Fruit fly (Drosophila melanogaster) whole organism, pupa: ENCODE results near the gene Nup205.

Experiments used
- CG12605 ChIP-seq: fragments of 200-800 bp; sonication (Bioruptor generic); IDR thresholded peaks from 2 replicates; pipeline ENCODE4 v1.3.6; 2022; ENCODE audit warnings: missing biosample characterization, missing genetic modification characterization
- CG13204 ChIP-seq: fragments of 200-800 bp; sonication (Bioruptor generic); optimal IDR thresholded peaks from 2 replicates; lab custom pipeline; 2018; ENCODE audit warnings: missing biosample characterization, mild to moderate bottlenecking, missing genetic modification characterization, moderate library complexity
- CG8159 ChIP-seq: fragments of 200-800 bp; sonication (Bioruptor generic); optimal IDR thresholded peaks from 3 replicates; lab custom pipeline; 2018; ENCODE audit warnings: missing biosample characterization, mild to moderate bottlenecking, missing genetic modification characterization, moderate library complexity
- D1 ChIP-seq: fragments of 200-800 bp; sonication (Bioruptor generic); optimal IDR thresholded peaks from 2 replicates; lab custom pipeline; 2018; ENCODE audit warnings: missing biosample characterization, mild to moderate bottlenecking, missing genetic modification characterization, moderate library complexity
- Snoo ChIP-seq: fragments of 200-800 bp; sonication (Bioruptor generic); optimal IDR thresholded peaks from 3 replicates; lab custom pipeline; 2017; ENCODE audit warnings: missing biosample characterization, mild to moderate bottlenecking, missing genetic modification characterization, inconsistent platforms

DNA sequence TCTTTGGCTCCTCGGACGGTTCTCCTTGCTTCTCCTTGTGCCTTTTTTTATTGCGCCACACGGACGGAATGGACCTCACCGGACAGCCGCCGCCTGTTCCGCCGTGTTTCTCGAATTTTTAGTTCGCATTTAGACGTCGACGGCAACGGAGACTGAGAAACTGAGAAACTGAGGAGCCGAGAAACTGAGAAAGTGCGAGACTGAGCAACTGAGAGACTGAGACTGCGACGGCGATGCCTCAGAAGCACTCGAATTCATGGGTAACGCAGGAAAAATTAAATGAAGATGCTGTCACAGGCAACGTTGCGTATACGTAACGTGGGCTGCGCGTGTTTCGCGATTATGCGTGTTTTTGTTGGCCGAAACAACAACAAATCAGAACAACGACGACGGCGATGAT is 23.6 kb downstream of the Nup205 start:
- TF ChIP-seq CG12605 (no peak), CG13204 (GFP tag; lab: Kevin White, UChicago) (no peak), Snoo (tag; lab: Kevin White, UChicago) (no peak), D1 (tag; lab: Kevin White, UChicago) (no peak), CG8159 (no peak)
